Fruit fly (Drosophila melanogaster) whole organism, embryonic: ENCODE data around the gene al.

Experiments
- Aef1 ChIP-seq: fragments of 200-800 bp; sonication (Bioruptor generic); IDR thresholded peaks from 3 replicates; pipeline ENCODE4 v1.3.6; 2022; ENCODE audit warnings: missing biosample characterization, missing genetic modification characterization
- CG10147 ChIP-seq: fragments of 200-800 bp; sonication (Bioruptor generic); optimal IDR thresholded peaks from 2 replicates; lab custom pipeline; 2019; ENCODE audit warnings: missing biosample characterization, mild to moderate bottlenecking, missing genetic modification characterization, moderate library complexity
- CG10543 ChIP-seq: fragments of 200-800 bp; sonication (Bioruptor generic); optimal IDR thresholded peaks from 3 replicates; lab custom pipeline; 2017; ENCODE audit warnings: missing biosample characterization, mild to moderate bottlenecking, missing genetic modification characterization, moderate library complexity
- CG11247 ChIP-seq: fragments of 200-800 bp; sonication (Bioruptor generic); IDR thresholded peaks from 2 replicates; pipeline ENCODE4 v1.3.6; 2022; ENCODE audit warnings: missing biosample characterization, missing genetic modification characterization
- CG12219 ChIP-seq: fragments of 200-800 bp; sonication (Bioruptor generic); optimal IDR thresholded peaks from 3 replicates; lab custom pipeline; 2018; ENCODE audit warnings: missing biosample characterization, mild to moderate bottlenecking, missing genetic modification characterization
- CG14710 ChIP-seq: fragments of 200-800 bp; sonication (Bioruptor generic); optimal IDR thresholded peaks from 3 replicates; lab custom pipeline; 2019; ENCODE audit warnings: missing biosample characterization, mild to moderate bottlenecking, missing genetic modification characterization, moderate library complexity
- CG15011 ChIP-seq: fragments of 200-800 bp; sonication (Bioruptor generic); optimal IDR thresholded peaks from 3 replicates; lab custom pipeline; 2018; ENCODE audit warnings: missing biosample characterization, mild to moderate bottlenecking, missing genetic modification characterization
- CG15696 ChIP-seq: fragments of 200-800 bp; sonication (Bioruptor generic); optimal IDR thresholded peaks from 2 replicates; lab custom pipeline; 2019; ENCODE audit warnings: missing biosample characterization, mild to moderate bottlenecking, missing genetic modification characterization, moderate library complexity
- CG1603 ChIP-seq: fragments of 200-800 bp; sonication (Bioruptor generic); optimal IDR thresholded peaks from 2 replicates; lab custom pipeline; 2019; ENCODE audit warnings: missing biosample characterization, mild to moderate bottlenecking, missing genetic modification characterization, moderate library complexity
- CG32767 ChIP-seq: fragments of 200-800 bp; sonication (Bioruptor generic); IDR thresholded peaks from 2 replicates; pipeline ENCODE4 v1.3.6; 2022; ENCODE audit warnings: missing biosample characterization, missing genetic modification characterization
- CG33213 ChIP-seq: fragments of 200-800 bp; sonication (Bioruptor generic); optimal IDR thresholded peaks from 3 replicates; lab custom pipeline; 2016; ENCODE audit warnings: missing biosample characterization, missing genetic modification characterization
- CG34422 ChIP-seq: fragments of 200-800 bp; sonication (Bioruptor generic); IDR thresholded peaks from 3 replicates; pipeline ENCODE4 v1.3.6; 2022; ENCODE audit warnings: missing biosample characterization, missing genetic modification characterization
- CG3838 ChIP-seq: fragments of 200-800 bp; sonication (Bioruptor generic); optimal IDR thresholded peaks from 3 replicates; lab custom pipeline; 2016; ENCODE audit warnings: missing biosample characterization, missing genetic modification characterization
- CG3847 ChIP-seq: fragments of 200-800 bp; sonication (Bioruptor generic); IDR thresholded peaks from 2 replicates; pipeline ENCODE4 v1.3.6; 2022; ENCODE audit warnings: missing biosample characterization, missing genetic modification characterization
- CG8388 ChIP-seq: fragments of 200-800 bp; sonication (Bioruptor generic); optimal IDR thresholded peaks from 2 replicates; lab custom pipeline; 2019; ENCODE audit warnings: missing biosample characterization, mild to moderate bottlenecking, missing genetic modification characterization, moderate library complexity
- CG8944 ChIP-seq: fragments of 200-800 bp; sonication (Bioruptor generic); optimal IDR thresholded peaks from 3 replicates; lab custom pipeline; 2016; ENCODE audit warnings: missing biosample characterization, missing genetic modification characterization
- Dp ChIP-seq: fragments of 200-800 bp; sonication (Bioruptor generic); optimal IDR thresholded peaks from 2 replicates; lab custom pipeline; 2018; ENCODE audit warnings: missing biosample characterization, mild to moderate bottlenecking, missing genetic modification characterization, moderate library complexity
- Dref ChIP-seq: fragments of 200-800 bp; sonication (Bioruptor generic); IDR thresholded peaks from 2 replicates; pipeline ENCODE4 v1.3.6; 2022; ENCODE audit warnings: missing biosample characterization, missing genetic modification characterization
- Eip74EF ChIP-seq, 2 experiments: fragments of 200-800 bp in 1 of 2; fragments of >200 bp in 1 of 2; sonication (Bioruptor generic) in 1 of 2; optimal IDR thresholded peaks; 2 replicates each; lab custom pipeline; 2017 to 2019; ENCODE audit warnings: missing biosample characterization in 2 of 2, missing genetic modification characterization in 2 of 2, mild to moderate bottlenecking in 1 of 2, moderate library complexity in 1 of 2
- Ets65A ChIP-seq: fragments of 200-800 bp; sonication (Bioruptor generic); peaks from one replicate; lab custom pipeline; 2016; ENCODE audit warnings: missing biosample characterization, missing genetic modification characterization
- Fer1 ChIP-seq: fragments of 200-800 bp; sonication (Bioruptor generic); optimal IDR thresholded peaks from 2 replicates; lab custom pipeline; 2017; ENCODE audit warnings: missing biosample characterization, mild to moderate bottlenecking, missing genetic modification characterization
- Fer2 ChIP-seq: fragments of 200-800 bp; sonication (Bioruptor generic); optimal IDR thresholded peaks from 2 replicates; lab custom pipeline; 2018; ENCODE audit warnings: missing biosample characterization, mild to moderate bottlenecking, missing genetic modification characterization, moderate library complexity
- Gsc ChIP-seq: fragments of 200-800 bp; sonication (Bioruptor generic); IDR thresholded peaks from 2 replicates; pipeline ENCODE4 v1.3.6; 2022; ENCODE audit warnings: missing biosample characterization, missing genetic modification characterization
- H15 ChIP-seq: fragments of 200-800 bp; sonication (Bioruptor generic); IDR thresholded peaks from 3 replicates; pipeline ENCODE4 v1.3.6; 2022; ENCODE audit warnings: missing biosample characterization, missing genetic modification characterization
- HLH4C ChIP-seq: fragments of 200-800 bp; sonication (Bioruptor generic); IDR thresholded peaks from 3 replicates; pipeline ENCODE4 v1.3.6; 2022; ENCODE audit warnings: missing biosample characterization, missing genetic modification characterization; ENCODE audit not compliant: partially characterized antibody
- HmgD ChIP-seq: fragments of 200-800 bp; sonication (Bioruptor generic); optimal IDR thresholded peaks from 3 replicates; lab custom pipeline; 2016; ENCODE audit warnings: missing biosample characterization, missing genetic modification characterization
- Hr78 ChIP-seq, 2 experiments: fragments of 200-800 bp in 1 of 2; fragments of >200 bp in 1 of 2; sonication (Bioruptor generic) in 1 of 2; optimal IDR thresholded peaks; 2 replicates each; lab custom pipeline; 2017 to 2019; ENCODE audit warnings: missing biosample characterization in 2 of 2, missing genetic modification characterization in 2 of 2, mild to moderate bottlenecking in 1 of 2, moderate library complexity in 1 of 2
- Lhr ChIP-seq: fragments of 200-800 bp; sonication (Bioruptor generic); optimal IDR thresholded peaks from 3 replicates; lab custom pipeline; 2017; ENCODE audit warnings: mild to moderate bottlenecking, missing biosample characterization, missing genetic modification reagents, missing genetic modification characterization
- Opbp ChIP-seq: fragments of 200-800 bp; sonication (Bioruptor generic); IDR thresholded peaks from 3 replicates; pipeline ENCODE4 v1.3.6; 2022; ENCODE audit warnings: missing biosample characterization, missing genetic modification characterization; ENCODE audit not compliant: partially characterized antibody
- Side ChIP-seq: fragments of 200-800 bp; sonication (Bioruptor generic); optimal IDR thresholded peaks from 2 replicates; lab custom pipeline; 2016; ENCODE audit warnings: missing biosample characterization, missing genetic modification characterization
- Sin3A ChIP-seq: fragments of >200 bp; optimal IDR thresholded peaks from 2 replicates; lab custom pipeline; 2018
- Xbp1 ChIP-seq: fragments of 200-800 bp; sonication (Bioruptor generic); optimal IDR thresholded peaks from 3 replicates; lab custom pipeline; 2016; ENCODE audit warnings: missing biosample characterization, mild to moderate bottlenecking, missing genetic modification characterization
- ab ChIP-seq: fragments of 200-800 bp; sonication (Bioruptor generic); optimal IDR thresholded peaks from 2 replicates; lab custom pipeline; 2016; ENCODE audit warnings: missing biosample characterization, missing genetic modification characterization
- ara ChIP-seq: fragments of 200-800 bp; sonication (Bioruptor generic); IDR thresholded peaks from 2 replicates; pipeline ENCODE4 v1.3.6; 2022; ENCODE audit warnings: missing biosample characterization, missing genetic modification characterization
- ato ChIP-seq: fragments of 200-800 bp; sonication (Bioruptor generic); IDR thresholded peaks from 2 replicates; pipeline ENCODE4 v1.3.6; 2022; ENCODE audit warnings: missing biosample characterization, missing genetic modification characterization; ENCODE audit not compliant: partially characterized antibody
- corto ChIP-seq: fragments of 200-800 bp; sonication (Bioruptor generic); optimal IDR thresholded peaks from 2 replicates; lab custom pipeline; 2016; ENCODE audit warnings: missing biosample characterization, mild to moderate bottlenecking, missing genetic modification characterization, moderate library complexity
- danr ChIP-seq: fragments of 200-800 bp; sonication (Bioruptor generic); IDR thresholded peaks from 2 replicates; pipeline ENCODE4 v1.3.6; 2022; ENCODE audit warnings: missing biosample characterization, missing genetic modification characterization
- dmrt99B ChIP-seq: fragments of 200-800 bp; sonication (Bioruptor generic); optimal IDR thresholded peaks from 2 replicates; lab custom pipeline; 2018; ENCODE audit warnings: missing biosample characterization, mild to moderate bottlenecking, missing genetic modification characterization, moderate library complexity
- en ChIP-seq: fragments of 200-800 bp; sonication (Bioruptor generic); optimal IDR thresholded peaks from 2 replicates; lab custom pipeline; 2016; ENCODE audit warnings: missing biosample characterization, missing genetic modification characterization
- ftz-f1 ChIP-seq: fragments of 200-800 bp; sonication (Bioruptor generic); optimal IDR thresholded peaks from 2 replicates; lab custom pipeline; 2016; ENCODE audit warnings: missing biosample characterization, missing genetic modification characterization
- hth ChIP-seq: fragments of >200 bp; optimal IDR thresholded peaks from 2 replicates; lab custom pipeline; 2017; ENCODE audit warnings: inconsistent platforms
- klu ChIP-seq: fragments of 200-800 bp; sonication (Bioruptor generic); IDR thresholded peaks from 2 replicates; pipeline ENCODE4 v1.3.6; 2022; ENCODE audit warnings: missing biosample characterization, missing genetic modification characterization
- pfk ChIP-seq: fragments of 200-800 bp; sonication (Bioruptor generic); optimal IDR thresholded peaks from 2 replicates; lab custom pipeline; 2018; ENCODE audit warnings: missing biosample characterization, mild to moderate bottlenecking, missing genetic modification characterization, moderate library complexity
- psq ChIP-seq: fragments of 200-800 bp; sonication (Bioruptor generic); optimal IDR thresholded peaks from 2 replicates; lab custom pipeline; 2017; ENCODE audit warnings: missing biosample characterization, missing genetic modification characterization
- ro ChIP-seq: fragments of 200-800 bp; sonication (Bioruptor generic); IDR thresholded peaks from 2 replicates; pipeline ENCODE4 v1.3.6; 2022; ENCODE audit warnings: missing biosample characterization, missing genetic modification characterization
- shn ChIP-seq: fragments of 200-800 bp; sonication (Bioruptor generic); optimal IDR thresholded peaks from 3 replicates; lab custom pipeline; 2016; ENCODE audit warnings: missing biosample characterization, missing genetic modification characterization
- sna ChIP-seq: fragments of 200-800 bp; sonication (Bioruptor generic); IDR thresholded peaks from 2 replicates; pipeline ENCODE4 v1.3.6; 2022; ENCODE audit warnings: missing biosample characterization, missing genetic modification characterization; ENCODE audit not compliant: partially characterized antibody
- yki ChIP-seq: fragments of >200 bp; optimal IDR thresholded peaks from 3 replicates; lab custom pipeline; 2018
- zen2 ChIP-seq: fragments of 200-800 bp; sonication (Bioruptor generic); IDR thresholded peaks from 3 replicates; pipeline ENCODE4 v1.3.6; 2022; ENCODE audit warnings: missing biosample characterization, missing genetic modification characterization; ENCODE audit not compliant: partially characterized antibody

al gene

dm6 chr2L:403627-404575, 26.0 kb downstream of the al start, which contains the start of gene Polr1B (continued):
- TF ChIP-seq CG34422 (GFP tag; lab: Robert Waterston, UW) (no peak), CG32767 (no peak), psq (GFP tag; lab: Kevin White, UChicago) (no peak), ro (no peak), Dp (GFP tag; lab: Kevin White, UChicago) (peak; percentile 94), zen2 (GFP tag; lab: Robert Waterston, UW) (no peak), Aef1 (no peak), ftz-f1 (GFP tag; lab: Kevin White, UChicago) (no peak), Dref (GFP tag; lab: Robert Waterston, UW) (peak; percentile 38; the same call in 1 of the 2 replicates), corto (GFP tag; lab: Kevin White, UChicago) (no peak), Xbp1 (GFP tag; lab: Kevin White, UChicago) (no peak), ara (GFP tag; lab: Robert Waterston, UW) (no peak), Gsc (GFP tag; lab: Robert Waterston, UW) (no peak), CG14710 (tag; lab: Kevin White, UChicago) (peak; percentile 71), ato (GFP tag; lab: Robert Waterston, UW) (no peak), Eip74EF (GFP tag; optimal IDR thresholded peaks at IDR 0.05; lab: Kevin White, UChicago) (no peak), Opbp (GFP tag; lab: Robert Waterston, UW) (0 out of 3 replicates have a peak, but pooled peaks have one; percentile 31), ab (GFP tag; lab: Kevin White, UChicago) (no peak), CG12219 (no peak), CG3847 (GFP tag; lab: Robert Waterston, UW) (peak; percentile 62; the same call in 1 of the 2 replicates), HLH4C (peak; percentile 47; the same call in 2 of the 3 replicates), CG15011 (GFP tag; lab: Kevin White, UChicago) (no peak), HmgD (GFP tag; lab: Kevin White, UChicago) (no peak), CG3838 (no peak), H15 (GFP tag; lab: Robert Waterston, UW) (no peak), shn (no peak), Ets65A (no peak), sna (GFP tag; lab: Robert Waterston, UW) (no peak), Hr78 (GFP tag; optimal IDR thresholded peaks at IDR 0.05; lab: Kevin White, UChicago) (no peak), dmrt99B (tag; lab: Kevin White, UChicago) (no peak), pfk (GFP tag; lab: Kevin White, UChicago) (no peak), klu (GFP tag; lab: Robert Waterston, UW) (no peak), CG8944 (GFP tag; lab: Kevin White, UChicago) (no peak), Fer2 (tag; lab: Kevin White, UChicago) (no peak), CG11247 (GFP tag; lab: Robert Waterston, UW) (no peak), yki (no peak), Sin3A (peak; percentile 68), CG15696 (tag; lab: Kevin White, UChicago) (no peak), CG1603 (no peak), CG8388 (GFP tag; lab: Kevin White, UChicago) (no peak), CG10147 (GFP tag; lab: Kevin White, UChicago) (no peak), Fer1 (GFP tag; lab: Kevin White, UChicago) (peak; percentile 41), hth (lab: Kevin White, UChicago) (no peak), CG10543 (GFP tag; lab: Kevin White, UChicago) (no peak), Side (GFP tag; lab: Kevin White, UChicago) (no peak), Lhr (GFP tag; lab: Kevin White, UChicago) (no peak), danr (GFP tag; lab: Robert Waterston, UW) (no peak), en (no peak), CG33213 (no peak)
